Worm (Caenorhabditis elegans) whole organism, early embryonic: Measurements from ENCODE around the gene sgk-1.

ENCODE experiments used
- ama-1 ChIP-seq: fragments of 150-350 bp; optimal IDR thresholded peaks from 2 replicates; lab custom pipeline; 2014
- ets-7 ChIP-seq: sonication (generic microtip); optimal IDR thresholded peaks from 2 replicates; lab custom pipeline; 2016; ENCODE audit warnings: missing genotype, missing genetic modification characterization, missing compliant biosample characterization
- flt-1 ChIP-seq: fragments of 200-800 bp; sonication (Bioruptor generic); IDR thresholded peaks from 2 replicates; pipeline ENCODE4 v1.3.6; 2022; ENCODE audit warnings: missing genetic modification characterization, missing compliant biosample characterization
- hmbx-1 ChIP-seq: sonication (generic microtip); optimal IDR thresholded peaks from 2 replicates; lab custom pipeline; 2016; ENCODE audit warnings: mild to moderate bottlenecking, missing genetic modification characterization, missing compliant biosample characterization
- hnd-1 ChIP-seq: sonication (generic microtip); optimal IDR thresholded peaks from 2 replicates; lab custom pipeline; 2016; ENCODE audit warnings: missing genetic modification characterization, missing compliant biosample characterization
- scrt-1 ChIP-seq: fragments of 200-800 bp; sonication (Bioruptor generic); IDR thresholded peaks from 2 replicates; pipeline ENCODE4 v1.3.6; 2022; ENCODE audit warnings: missing genetic modification characterization, missing compliant biosample characterization
- tbx-11 ChIP-seq: fragments of 200-800 bp; sonication (Bioruptor generic); IDR thresholded peaks from 2 replicates; pipeline ENCODE4 v1.3.6; 2022; ENCODE audit warnings: missing genetic modification characterization, missing compliant biosample characterization
- tbx-37 ChIP-seq: fragments of 200-800 bp; sonication (Bioruptor generic); conservative IDR thresholded peaks from 2 replicates; pipeline ENCODE4 v1.3.6; 2022; ENCODE audit warnings: missing genetic modification reagents, missing genetic modification characterization, missing compliant biosample characterization
- tra-4 ChIP-seq: sonication (generic microtip); optimal IDR thresholded peaks from 2 replicates; lab custom pipeline; 2017; ENCODE audit warnings: missing genetic modification characterization, missing compliant biosample characterization

ce11 chrX:16300422-16300821 is 38.5 kb upstream of the sgk-1 start:
- TF ChIP-seq ama-1 (no peak), hnd-1 (tag; lab: Kevin White, UChicago) (no peak), scrt-1 (GFP tag; lab: Robert Waterston, UW) (no peak), tbx-37 (GFP tag; lab: Robert Waterston, UW) (no peak), hmbx-1 (no peak), tbx-11 (GFP tag; lab: Robert Waterston, UW) (no peak), ets-7 (tag; lab: Kevin White, UChicago) (no peak), tra-4 (no peak), flt-1 (GFP tag; lab: Robert Waterston, UW) (no peak)
